Worm (Caenorhabditis elegans) whole organism, late embryonic: ENCODE data around the gene C44C1.6.

Source experiments
- C38D4.7 ChIP-seq: fragments of 200-800 bp; sonication (Bioruptor generic); optimal IDR thresholded peaks from 2 replicates; lab custom pipeline; 2018; ENCODE audit warnings: mild to moderate bottlenecking, missing genetic modification characterization, moderate library complexity, missing compliant biosample characterization
- K02D7.2 ChIP-seq: sonication (generic microtip); optimal IDR thresholded peaks from 2 replicates; lab custom pipeline; 2017; ENCODE audit warnings: mild to moderate bottlenecking, missing genetic modification characterization, missing compliant biosample characterization
- ceh-2 ChIP-seq: sonication (generic microtip); optimal IDR thresholded peaks from 2 replicates; lab custom pipeline; 2016; ENCODE audit warnings: missing genotype, missing genetic modification characterization, missing compliant biosample characterization
- ceh-22 ChIP-seq: sonication (generic microtip); optimal IDR thresholded peaks from 2 replicates; lab custom pipeline; 2017; ENCODE audit warnings: missing biosample characterization, missing genetic modification characterization
- eyg-1 ChIP-seq: sonication (generic microtip); optimal IDR thresholded peaks from 2 replicates; lab custom pipeline; 2016; ENCODE audit warnings: missing genotype, missing genetic modification characterization, missing compliant biosample characterization
- nhr-11 ChIP-seq: fragments of 150-350 bp; optimal IDR thresholded peaks from 2 replicates; lab custom pipeline; 2014; ENCODE audit warnings: missing biosample characterization, missing genetic modification characterization
- pros-1 ChIP-seq: fragments of 150-350 bp; optimal IDR thresholded peaks from 2 replicates; lab custom pipeline; 2014; ENCODE audit warnings: missing biosample characterization, missing genetic modification reagents, missing genetic modification characterization

DNA sequence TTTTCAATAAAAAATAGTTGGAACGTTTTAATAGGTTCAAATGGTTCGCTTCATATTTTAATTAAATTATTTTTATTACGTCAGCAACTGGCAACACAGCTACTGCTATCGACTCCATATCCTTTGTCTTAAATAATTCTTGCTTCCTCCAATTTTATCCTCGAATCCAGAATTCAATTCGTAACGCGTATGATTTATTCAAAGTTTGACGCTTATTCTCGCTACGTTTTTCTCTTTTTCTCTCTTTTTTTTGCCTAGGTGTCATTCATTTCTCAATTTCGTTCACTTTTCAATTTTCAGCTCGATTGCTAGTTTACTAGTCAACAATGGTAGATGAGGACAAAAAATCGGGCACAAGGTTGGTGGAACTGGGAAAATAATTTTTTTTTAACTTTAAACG is 19.6 kb downstream of the C44C1.6 start, which contains the start of gene arr-1:
- TF ChIP-seq eyg-1 (no peak), ceh-22 (no peak), ceh-2 (tag; lab: Kevin White, UChicago) (no peak), nhr-11 (tag; lab: Kevin White, UChicago) (no peak), pros-1 (tag; lab: Kevin White, UChicago) (no peak), K02D7.2 (tag; lab: Kevin White, UChicago) (no peak), C38D4.7 (no peak)
